Worm (Caenorhabditis elegans) whole organism, midembryonic: Measurements from ENCODE around the gene nhr-221.

Source experiments
- flt-1 ChIP-seq: fragments of 200-800 bp; sonication (Bioruptor generic); IDR thresholded peaks from 2 replicates; pipeline ENCODE4 v1.3.6; 2022; ENCODE audit warnings: missing genetic modification characterization, missing compliant biosample characterization
- ztf-29 ChIP-seq: fragments of 200-800 bp; sonication (Bioruptor generic); IDR thresholded peaks from 2 replicates; pipeline ENCODE4 v1.3.6; 2022; ENCODE audit warnings: missing genetic modification reagents, missing genetic modification characterization, missing compliant biosample characterization

- TF ChIP-seq flt-1 (GFP tag; lab: Robert Waterston, UW) (no peak), ztf-29 (GFP tag; lab: Robert Waterston, UW) (no peak)
Measured at ce11 chrV:3507691-3508090, 27.5 kb downstream of the nhr-221 start, which contains the start of gene str-225.
